Worm (Caenorhabditis elegans): ENCODE results near the gene R06F6.14.
A peak's percentile ranks its signal among the peaks of the same experiment; 100 is the strongest.

R06F6.14 gene

ce11 chrII:10847057-10847456 lies 38.0 kb downstream of the R06F6.14 start:
- TF ChIP-seq unc-62 (GFP tag; optimal IDR thresholded peaks at IDR 0.05) = no peak
- TF ChIP-seq dmd-4 (tag; optimal IDR thresholded peaks at IDR 0.05) = no peak
- no peak for TF ChIP-seq snpc-4 (tag; optimal IDR thresholded peaks at IDR 0.05)
- no peak for TF ChIP-seq nhr-23 (tag; optimal IDR thresholded peaks at IDR 0.05)
- no peak for TF ChIP-seq ztf-4 (tag; optimal IDR thresholded peaks at IDR 0.05)
- no peak for TF ChIP-seq gmeb-1 (tag; optimal IDR thresholded peaks at IDR 0.05)
- no peak for TF ChIP-seq ZK546.5 (tag; optimal IDR thresholded peaks at IDR 0.05)
- TF ChIP-seq peb-1 (tag; optimal IDR thresholded peaks at IDR 0.05) = no peak
- no peak for TF ChIP-seq sem-4 (tag; optimal IDR thresholded peaks at IDR 0.05)
- TF ChIP-seq nhr-11 (tag; optimal IDR thresholded peaks at IDR 0.05) = no peak
- no peak for TF ChIP-seq zag-1 (tag; optimal IDR thresholded peaks at IDR 0.05)
- no peak for TF ChIP-seq nhr-25 (tag; optimal IDR thresholded peaks at IDR 0.05)
- no peak for TF ChIP-seq blmp-1 (tag; optimal IDR thresholded peaks at IDR 0.05; ENCODE audit: insufficient read depth)

- TF ChIP-seq gmeb-1 (tag; optimal IDR thresholded peaks at IDR 0.05) (no peak), alr-1 (tag; optimal IDR thresholded peaks at IDR 0.05) (no peak), lin-39 (tag; optimal IDR thresholded peaks at IDR 0.05) (no peak), C34F6.9 (tag; optimal IDR thresholded peaks at IDR 0.05) (no peak), skn-1 (tag; optimal IDR thresholded peaks at IDR 0.05) (no peak)
Measured at ce11 chrII:10849903-10850302, 40.8 kb downstream of the R06F6.14 start, which contains the start of gene M106.2. TSS of gene M106.2 (minus strand) at chrII:10850003.

- TF ChIP-seq lsy-2 (tag; optimal IDR thresholded peaks at IDR 0.05) (peak; percentile 22 to 78), ztf-11 (tag; optimal IDR thresholded peaks at IDR 0.05) (no peak), blmp-1 (tag; optimal IDR thresholded peaks at IDR 0.05; ENCODE audit: insufficient read depth) (peak; percentile 47), egl-27 (tag; optimal IDR thresholded peaks at IDR 0.05) (peak; percentile 68), crh-2 (tag; optimal IDR thresholded peaks at IDR 0.05) (peak; percentile 89), ztf-4 (tag; optimal IDR thresholded peaks at IDR 0.05) (peak; percentile 53), unc-55 (GFP tag; optimal IDR thresholded peaks at IDR 0.05) (peak; percentile 34), nhr-237 (tag; optimal IDR thresholded peaks at IDR 0.05) (no peak), unc-62 (GFP tag; optimal IDR thresholded peaks at IDR 0.05) (peak; percentile 96), lin-13 (GFP tag; optimal IDR thresholded peaks at IDR 0.05) (peak; percentile 45), ceh-82 (tag; optimal IDR thresholded peaks at IDR 0.05) (no peak), nhr-129 (tag; optimal IDR thresholded peaks at IDR 0.05) (peak; percentile 87), gmeb-1 (tag; optimal IDR thresholded peaks at IDR 0.05) (peak; percentile 35), fos-1 (tag; optimal IDR thresholded peaks at IDR 0.05) (peak; percentile 72), Y55F3AM.14 (GFP tag; optimal IDR thresholded peaks at IDR 0.05) (no peak), mab-5 (tag; optimal IDR thresholded peaks at IDR 0.05) (peak; percentile 58), mdl-1 (tag; optimal IDR thresholded peaks at IDR 0.05) (peak in 1 of 2 experiments; percentile 44), nhr-25 (tag; optimal IDR thresholded peaks at IDR 0.05) (peak; percentile 87), sma-9 (GFP tag; optimal IDR thresholded peaks at IDR 0.05) (peak; percentile 80), sma-9 (tag; optimal IDR thresholded peaks at IDR 0.05) (no peak), aly-2 (tag; optimal IDR thresholded peaks at IDR 0.05) (no peak), dmd-4 (tag; optimal IDR thresholded peaks at IDR 0.05) (no peak), sem-4 (tag; optimal IDR thresholded peaks at IDR 0.05) (peak; percentile 70), F13H6.1 (tag; optimal IDR thresholded peaks at IDR 0.05) (peak; percentile 90), nhr-21 (tag; optimal IDR thresholded peaks at IDR 0.05) (peak; percentile 64), sma-3 (GFP tag; optimal IDR thresholded peaks at IDR 0.05) (peak; percentile 82), C34F6.9 (tag; optimal IDR thresholded peaks at IDR 0.05) (peak; percentile 95), ceh-16 (tag; optimal IDR thresholded peaks at IDR 0.05) (peak; percentile 55), snpc-4 (tag; optimal IDR thresholded peaks at IDR 0.05) (peak; percentile 69)
Measured at ce11 chrII:10851110-10851509, 42.0 kb downstream of the R06F6.14 start.

- TF ChIP-seq skn-1 (tag; optimal IDR thresholded peaks at IDR 0.05) = no peak
- no peak for TF ChIP-seq elt-3 (tag; optimal IDR thresholded peaks at IDR 0.05)
- no peak for TF ChIP-seq nhr-129 (tag; optimal IDR thresholded peaks at IDR 0.05)
- no peak for TF ChIP-seq mab-5 (tag; optimal IDR thresholded peaks at IDR 0.05)
- no peak for TF ChIP-seq ztf-11 (tag; optimal IDR thresholded peaks at IDR 0.05)
- TF ChIP-seq ztf-4 (tag; optimal IDR thresholded peaks at IDR 0.05) = no peak
- no peak for TF ChIP-seq nhr-6 (tag; optimal IDR thresholded peaks at IDR 0.05)
- no peak for TF ChIP-seq snpc-4 (tag; optimal IDR thresholded peaks at IDR 0.05)
- no peak for TF ChIP-seq peb-1 (tag; optimal IDR thresholded peaks at IDR 0.05)
- TF ChIP-seq nhr-77 (tag; optimal IDR thresholded peaks at IDR 0.05) = no peak
- TF ChIP-seq nhr-11 (tag; optimal IDR thresholded peaks at IDR 0.05) = no peak
- TF ChIP-seq sma-9 (GFP tag; optimal IDR thresholded peaks at IDR 0.05) = no peak
- no peak for TF ChIP-seq sma-9 (tag; optimal IDR thresholded peaks at IDR 0.05)
- no peak for TF ChIP-seq aly-2 (tag; optimal IDR thresholded peaks at IDR 0.05)
- no peak for TF ChIP-seq sem-4 (tag; optimal IDR thresholded peaks at IDR 0.05)
- no peak for TF ChIP-seq elt-1 (tag; optimal IDR thresholded peaks at IDR 0.05)
- no peak for TF ChIP-seq alr-1 (tag; optimal IDR thresholded peaks at IDR 0.05)
Measured at ce11 chrII:10852880-10853279, 43.8 kb downstream of the R06F6.14 start.

Data from whole organism, L2 larva.